Worm (Caenorhabditis elegans): ENCODE data around the gene K11H12.9.

Gene K11H12.9

ce11 chrIV:658497-659177 lies 9.2 kb downstream of the K11H12.9 start:
- TF ChIP-seq ces-1 (GFP tag; optimal IDR thresholded peaks at IDR 0.05) (no peak), nhr-237 (tag; optimal IDR thresholded peaks at IDR 0.05) (no peak), cnd-1 (tag; optimal IDR thresholded peaks at IDR 0.05) (no peak), lin-32 (GFP tag; optimal IDR thresholded peaks at IDR 0.05) (no peak), nhr-28 (tag; optimal IDR thresholded peaks at IDR 0.05) (no peak), nhr-2 (tag; optimal IDR thresholded peaks at IDR 0.05) (no peak), ceh-39 (tag; optimal IDR thresholded peaks at IDR 0.05) (no peak), ham-2 (GFP tag; optimal IDR thresholded peaks at IDR 0.05) (no peak), bed-3 (GFP tag; optimal IDR thresholded peaks at IDR 0.05) (no peak), blmp-1 (tag; optimal IDR thresholded peaks at IDR 0.05) (no peak), nhr-76 (tag; optimal IDR thresholded peaks at IDR 0.05) (no peak)

- TF ChIP-seq lin-13 (tag; optimal IDR thresholded peaks at IDR 0.05) (no peak), ces-1 (GFP tag; optimal IDR thresholded peaks at IDR 0.05) (peak; percentile 21)
Measured at ce11 chrIV:659585-659984, 10.1 kb downstream of the K11H12.9 start.

ce11 chrIV:661623-662022 lies 12.2 kb downstream of the K11H12.9 start:
- TF ChIP-seq nhr-28 (tag; optimal IDR thresholded peaks at IDR 0.05) (no peak), zip-8 (tag; optimal IDR thresholded peaks at IDR 0.05) (no peak), unc-62 (GFP tag; optimal IDR thresholded peaks at IDR 0.05) (peak; percentile 47), lin-32 (GFP tag; optimal IDR thresholded peaks at IDR 0.05) (no peak), pha-4 (tag; optimal IDR thresholded peaks at IDR 0.05) (no peak)

ce11 chrIV:664122-664521 lies 14.7 kb downstream of the K11H12.9 start:
- TF ChIP-seq sptf-1 (tag; optimal IDR thresholded peaks at IDR 0.05) (no peak), unc-62 (GFP tag; optimal IDR thresholded peaks at IDR 0.05) (peak; percentile 31)

- TF ChIP-seq drap-1 (GFP tag; optimal IDR thresholded peaks at IDR 0.05) (no peak), hlh-1 (tag; optimal IDR thresholded peaks at IDR 0.05) (no peak), sptf-1 (tag; optimal IDR thresholded peaks at IDR 0.05) (no peak), cnd-1 (tag; optimal IDR thresholded peaks at IDR 0.05) (no peak), nhr-237 (tag; optimal IDR thresholded peaks at IDR 0.05) (no peak), mls-2 (tag; optimal IDR thresholded peaks at IDR 0.05) (no peak), ces-1 (GFP tag; optimal IDR thresholded peaks at IDR 0.05) (no peak), elt-1 (tag; optimal IDR thresholded peaks at IDR 0.05; ENCODE audit: borderline replicate concordance, insufficient read depth) (no peak), nhr-76 (tag; optimal IDR thresholded peaks at IDR 0.05) (no peak), sem-2 (GFP tag; optimal IDR thresholded peaks at IDR 0.05) (no peak), ham-2 (GFP tag; optimal IDR thresholded peaks at IDR 0.05) (no peak), flh-1 (GFP tag; optimal IDR thresholded peaks at IDR 0.05) (no peak), pha-4 (tag; optimal IDR thresholded peaks at IDR 0.05) (no peak), ceh-83 (GFP tag; optimal IDR thresholded peaks at IDR 0.05) (no peak), mab-5 (tag; optimal IDR thresholded peaks at IDR 0.05) (no peak)
Measured at ce11 chrIV:665225-665624, 15.8 kb downstream of the K11H12.9 start, which contains the start of gene K11H12.7. Gene K11H12.7, plus strand, starts transcription at chrIV:665525.

- no peak for TF ChIP-seq mep-1 (tag; optimal IDR thresholded peaks at IDR 0.05)
- TF ChIP-seq ztf-11 (tag; optimal IDR thresholded peaks at IDR 0.05), result no peak
- TF ChIP-seq lin-13 (tag; optimal IDR thresholded peaks at IDR 0.05), result no peak
- TF ChIP-seq M03D4.4 (tag; optimal IDR thresholded peaks at IDR 0.05), result no peak
- TF ChIP-seq nhr-237 (tag; optimal IDR thresholded peaks at IDR 0.05), result no peak
- TF ChIP-seq sem-2 (GFP tag; optimal IDR thresholded peaks at IDR 0.05), result no peak
Measured at ce11 chrIV:666991-667390, 17.5 kb downstream of the K11H12.9 start, which contains the start of gene K11H12.6. Gene K11H12.6, plus strand, starts transcription at chrIV:667291.

ce11 chrIV:670455-670854 lies 21.0 kb downstream of the K11H12.9 start, which contains the start of gene K11H12.11:
Gene K11H12.11, minus strand, starts transcription at chrIV:670555.
- TF ChIP-seq ham-2 (GFP tag; optimal IDR thresholded peaks at IDR 0.05) (no peak), cnd-1 (tag; optimal IDR thresholded peaks at IDR 0.05) (no peak), lsy-2 (tag; optimal IDR thresholded peaks at IDR 0.05) (no peak), sptf-1 (tag; optimal IDR thresholded peaks at IDR 0.05) (no peak), flh-1 (GFP tag; optimal IDR thresholded peaks at IDR 0.05) (no peak), unc-62 (GFP tag; optimal IDR thresholded peaks at IDR 0.05) (no peak), mep-1 (tag; optimal IDR thresholded peaks at IDR 0.05) (no peak), ztf-11 (tag; optimal IDR thresholded peaks at IDR 0.05) (no peak), bed-3 (GFP tag; optimal IDR thresholded peaks at IDR 0.05) (no peak), nhr-2 (tag; optimal IDR thresholded peaks at IDR 0.05) (no peak), elt-3 (tag; optimal IDR thresholded peaks at IDR 0.05) (no peak), pha-4 (tag; optimal IDR thresholded peaks at IDR 0.05) (no peak), elt-1 (tag; optimal IDR thresholded peaks at IDR 0.05; ENCODE audit: borderline replicate concordance, insufficient read depth) (no peak), blmp-1 (tag; optimal IDR thresholded peaks at IDR 0.05) (no peak), nhr-237 (tag; optimal IDR thresholded peaks at IDR 0.05) (no peak)
